Fruit fly (Drosophila melanogaster) whole organism, pupa: Measurements from ENCODE around the gene Pxd.
A peak's percentile ranks its signal among the peaks of the same experiment; 100 is the strongest.

Experiments used
- CG10348 ChIP-seq: fragments of 200-800 bp; sonication (Bioruptor generic); IDR thresholded peaks from 2 replicates; pipeline ENCODE4 v1.3.6; 2022; ENCODE audit warnings: missing biosample characterization, missing genetic modification characterization
- CG12605 ChIP-seq: fragments of 200-800 bp; sonication (Bioruptor generic); IDR thresholded peaks from 2 replicates; pipeline ENCODE4 v1.3.6; 2022; ENCODE audit warnings: missing biosample characterization, missing genetic modification characterization
- CG13204 ChIP-seq: fragments of 200-800 bp; sonication (Bioruptor generic); optimal IDR thresholded peaks from 2 replicates; lab custom pipeline; 2018; ENCODE audit warnings: missing biosample characterization, mild to moderate bottlenecking, missing genetic modification characterization, moderate library complexity
- CG14655 ChIP-seq: fragments of 200-800 bp; sonication (Bioruptor generic); optimal IDR thresholded peaks from 3 replicates; lab custom pipeline; 2017; ENCODE audit warnings: mild to moderate bottlenecking, missing biosample characterization, missing genetic modification reagents, missing genetic modification characterization
- CG15710 ChIP-seq: fragments of 200-800 bp; sonication (Bioruptor generic); optimal IDR thresholded peaks from 2 replicates; lab custom pipeline; 2018; ENCODE audit warnings: missing biosample characterization, mild to moderate bottlenecking, missing genetic modification characterization, moderate library complexity
- CG17806 ChIP-seq: fragments of 200-800 bp; sonication (Bioruptor generic); optimal IDR thresholded peaks from 2 replicates; lab custom pipeline; 2018; ENCODE audit warnings: missing biosample characterization, mild to moderate bottlenecking, missing genetic modification characterization, moderate library complexity
- CG32121 ChIP-seq: fragments of 200-800 bp; sonication (Bioruptor generic); IDR thresholded peaks from 2 replicates; pipeline ENCODE4 v1.3.6; 2022; ENCODE audit warnings: missing biosample characterization, missing genetic modification characterization
- CG34367 ChIP-seq: fragments of 200-800 bp; sonication (Bioruptor generic); optimal IDR thresholded peaks from 2 replicates; lab custom pipeline; 2018; ENCODE audit warnings: missing biosample characterization, mild to moderate bottlenecking, missing genetic modification characterization
- CG4496 ChIP-seq: fragments of 200-800 bp; sonication (Bioruptor generic); IDR thresholded peaks from 3 replicates; pipeline ENCODE4 v1.3.6; 2022; ENCODE audit warnings: missing biosample characterization, missing genetic modification characterization
- CG8159 ChIP-seq: fragments of 200-800 bp; sonication (Bioruptor generic); optimal IDR thresholded peaks from 3 replicates; lab custom pipeline; 2018; ENCODE audit warnings: missing biosample characterization, mild to moderate bottlenecking, missing genetic modification characterization, moderate library complexity
- CG8301 ChIP-seq: fragments of 200-800 bp; sonication (Bioruptor generic); optimal IDR thresholded peaks from 2 replicates; lab custom pipeline; 2018; ENCODE audit warnings: missing biosample characterization, mild to moderate bottlenecking, missing genetic modification characterization
- CG9948 ChIP-seq: fragments of 200-800 bp; sonication (Bioruptor generic); optimal IDR thresholded peaks from 2 replicates; lab custom pipeline; 2018; ENCODE audit warnings: missing biosample characterization, mild to moderate bottlenecking, missing genetic modification characterization, moderate library complexity
- D1 ChIP-seq: fragments of 200-800 bp; sonication (Bioruptor generic); optimal IDR thresholded peaks from 2 replicates; lab custom pipeline; 2018; ENCODE audit warnings: missing biosample characterization, mild to moderate bottlenecking, missing genetic modification characterization, moderate library complexity
- EcR ChIP-seq: fragments of 200-800 bp; sonication (Bioruptor generic); optimal IDR thresholded peaks from 3 replicates; lab custom pipeline; 2019; ENCODE audit warnings: missing biosample characterization, missing genetic modification characterization, mild to moderate bottlenecking, moderate library complexity, missing genetic modification reagents
- Ets98B ChIP-seq: fragments of 200-800 bp; sonication (Bioruptor generic); IDR thresholded peaks from 2 replicates; pipeline ENCODE4 v1.3.6; 2022; ENCODE audit warnings: missing biosample characterization, missing genetic modification characterization
- Pif1A ChIP-seq: fragments of 200-800 bp; sonication (Bioruptor generic); optimal IDR thresholded peaks from 3 replicates; lab custom pipeline; 2016; ENCODE audit warnings: missing biosample characterization, missing genetic modification characterization
- Pif1B ChIP-seq: fragments of 200-800 bp; sonication (Bioruptor generic); optimal IDR thresholded peaks from 3 replicates; lab custom pipeline; 2016; ENCODE audit warnings: missing biosample characterization, missing genetic modification characterization
- Snoo ChIP-seq: fragments of 200-800 bp; sonication (Bioruptor generic); optimal IDR thresholded peaks from 3 replicates; lab custom pipeline; 2017; ENCODE audit warnings: missing biosample characterization, mild to moderate bottlenecking, missing genetic modification characterization, inconsistent platforms
- fd96Ca ChIP-seq: fragments of 200-800 bp; sonication (Bioruptor generic); IDR thresholded peaks from 3 replicates; pipeline ENCODE4 v1.3.6; 2022; ENCODE audit warnings: missing biosample characterization, missing genetic modification characterization
- gl ChIP-seq: fragments of 200-800 bp; sonication (Bioruptor generic); optimal IDR thresholded peaks from 2 replicates; lab custom pipeline; 2018; ENCODE audit warnings: missing biosample characterization, mild to moderate bottlenecking, missing genetic modification characterization
- rn ChIP-seq: fragments of 200-800 bp; sonication (Bioruptor generic); IDR thresholded peaks from 2 replicates; pipeline ENCODE4 v1.3.6; 2022; ENCODE audit warnings: missing biosample characterization, missing genetic modification characterization

Pxd gene

DNA sequence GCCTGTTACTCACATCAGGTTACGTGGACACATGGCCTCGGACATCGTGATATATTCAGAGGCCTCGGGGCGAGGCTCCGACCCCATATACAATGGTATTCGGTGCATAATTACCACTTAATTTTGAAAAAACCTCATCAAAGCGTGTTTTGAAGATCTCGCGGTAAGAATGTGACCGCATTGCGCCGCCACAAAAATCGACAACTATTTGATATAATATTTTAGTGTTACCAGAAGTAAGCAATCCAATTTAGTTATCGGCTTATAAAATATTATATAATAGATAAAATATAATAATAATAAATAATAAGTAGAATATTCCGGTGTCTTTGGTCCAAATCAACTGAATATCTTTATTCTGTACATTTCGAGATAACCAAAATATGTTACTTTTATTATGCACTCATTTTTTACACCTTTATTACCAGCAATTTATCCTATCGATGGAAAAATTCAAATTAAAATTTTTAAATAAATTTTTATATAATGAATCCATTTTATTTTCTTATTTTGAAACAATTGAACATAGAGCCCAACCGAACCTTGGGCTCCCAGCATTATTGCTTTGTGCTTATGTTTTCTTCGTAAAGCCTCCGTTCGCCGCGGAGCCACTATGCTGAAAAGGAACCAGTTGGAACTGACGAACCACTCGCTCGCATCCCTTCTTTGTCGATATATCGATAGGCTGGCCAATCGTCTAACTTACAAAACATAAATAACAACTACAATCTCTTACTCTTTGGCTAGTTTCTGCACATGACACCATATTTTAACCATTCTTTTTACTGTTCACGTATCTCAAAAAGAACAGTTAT lies 25.8 kb downstream of the Pxd start, which contains the start of the genes CG18213 and Trm7-32:
Gene CG18213 (minus strand): TSS at position 211 of the 815 bp plus-strand sequence.
Gene Trm7-32 (plus strand): TSS at position 690 of the 815 bp plus-strand sequence.
- no peak for TF ChIP-seq fd96Ca (GFP tag; lab: Robert Waterston, UW)
- TF ChIP-seq, all 21 proteins: peak for 0

- TF ChIP-seq CG9948 (tag; lab: Kevin White, UChicago) (no peak), CG17806 (tag; lab: Kevin White, UChicago) (no peak), CG10348 (GFP tag; lab: Robert Waterston, UW) (no peak), CG34367 (tag; lab: Kevin White, UChicago) (no peak), Pif1B (no peak)
Observed at dm6 chr3R:17042838-17043569, 28.6 kb downstream of the Pxd start, which contains the start of the genes bdwf and Patr-1. bdwf (minus strand) TSS chr3R:17043136. Patr-1 (plus strand) TSS chr3R:17043564.

DNA sequence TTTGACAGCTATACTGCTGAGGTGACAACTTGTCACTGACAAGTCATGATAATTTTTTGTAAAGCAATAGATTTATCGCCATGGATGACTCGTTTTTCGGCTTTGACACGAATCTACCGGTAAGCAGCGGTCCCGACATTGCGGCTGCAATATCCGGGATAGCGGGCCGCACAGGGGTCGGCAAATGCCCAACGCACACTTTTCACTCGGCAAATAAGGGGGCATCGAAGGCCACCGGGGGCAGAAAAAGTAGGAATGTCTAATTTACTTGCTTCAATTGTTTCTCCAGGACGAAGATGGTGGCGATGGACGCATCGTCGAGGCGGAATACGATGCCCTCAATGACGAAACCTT lies 29.2 kb downstream of the Pxd start:
- TF ChIP-seq Pif1B (no peak), CG32121 (GFP tag; lab: Robert Waterston, UW) (no peak), CG8301 (tag; lab: Kevin White, UChicago) (no peak), Snoo (tag; lab: Kevin White, UChicago) (no peak), CG12605 (GFP tag; lab: Robert Waterston, UW) (no peak), Ets98B (no peak), Pif1A (GFP tag; lab: Kevin White, UChicago) (no peak), CG34367 (tag; lab: Kevin White, UChicago) (no peak), D1 (no peak), rn (GFP tag; lab: Robert Waterston, UW) (no peak), CG10348 (GFP tag; lab: Robert Waterston, UW) (no peak)
- TF ChIP-seq, all 21 proteins: peak for 0

DNA sequence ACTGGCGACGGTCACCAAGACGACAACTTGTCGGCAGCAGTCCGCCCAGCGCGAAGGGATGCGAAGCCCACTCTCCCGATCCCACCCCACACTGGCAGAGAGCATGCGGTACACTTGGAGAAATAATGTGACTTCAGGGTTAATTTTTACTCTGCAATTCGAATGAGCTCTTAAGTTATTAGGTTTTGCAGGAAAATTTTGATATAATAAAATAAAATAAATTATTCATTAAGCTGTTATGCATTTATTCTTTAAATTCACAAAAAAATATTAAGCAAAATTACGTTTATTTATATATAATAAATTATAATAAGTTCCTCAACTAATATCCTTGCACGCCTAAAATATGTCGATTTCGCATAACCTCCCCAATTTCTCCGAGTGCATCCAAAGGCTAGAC lies 34.5 kb downstream of the Pxd start:
- TF ChIP-seq gl (tag; lab: Kevin White, UChicago) = no peak
- TF ChIP-seq CG8159 = peak; percentile 9
- peak; percentile 23 for TF ChIP-seq CG34367 (tag; lab: Kevin White, UChicago)
- TF ChIP-seq Snoo (tag; lab: Kevin White, UChicago) = no peak
- TF ChIP-seq CG32121 (GFP tag; lab: Robert Waterston, UW) = no peak
- peak; percentile 33 for TF ChIP-seq CG17806 (tag; lab: Kevin White, UChicago)
- TF ChIP-seq CG12605 (GFP tag; lab: Robert Waterston, UW) = no peak
- peak; percentile 48 for TF ChIP-seq CG15710 (tag; lab: Kevin White, UChicago)
- TF ChIP-seq CG9948 (tag; lab: Kevin White, UChicago) = peak; percentile 46
- no peak for TF ChIP-seq rn (GFP tag; lab: Robert Waterston, UW)

DNA sequence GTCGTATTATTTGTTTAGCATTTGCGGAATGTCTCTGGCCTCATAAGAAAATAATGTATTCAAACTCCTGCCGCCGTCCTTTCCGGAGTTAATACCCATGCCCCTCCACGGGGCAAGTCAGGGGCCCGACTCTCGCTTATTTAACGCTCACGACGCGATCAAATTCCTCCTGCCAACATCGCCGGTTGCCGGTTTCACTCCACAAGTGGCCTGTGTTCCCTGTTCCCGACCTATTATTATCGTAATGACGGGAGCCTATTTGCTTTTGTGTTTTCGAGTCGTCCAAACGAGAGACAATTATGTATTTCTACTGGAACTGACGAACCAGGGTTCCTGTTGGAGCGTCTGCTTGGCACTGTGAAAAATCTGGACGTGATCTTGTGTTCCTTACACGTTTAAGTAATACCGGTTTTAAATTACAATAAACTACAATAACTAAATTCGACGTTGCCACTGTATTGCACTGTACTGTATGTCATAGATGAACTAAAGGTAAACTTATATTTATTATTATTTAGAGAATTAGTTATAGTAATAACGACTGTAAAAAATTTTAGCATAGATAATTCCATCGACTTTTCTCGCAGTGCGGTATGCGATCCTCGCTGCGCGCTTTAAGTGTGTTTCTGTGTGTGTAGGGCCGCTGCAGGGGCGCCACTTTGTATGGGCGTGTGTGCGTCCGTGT lies 38.2 kb downstream of the Pxd start:
- TF ChIP-seq Pif1B (peak; percentile 80), CG8159 (peak; percentile 91), gl (tag; lab: Kevin White, UChicago) (peak; percentile 58), Snoo (tag; lab: Kevin White, UChicago) (peak; percentile 71), CG9948 (tag; lab: Kevin White, UChicago) (peak; percentile 86), Pif1A (GFP tag; lab: Kevin White, UChicago) (peak; percentile 81), CG13204 (GFP tag; lab: Kevin White, UChicago) (peak; percentile 90), rn (GFP tag; lab: Robert Waterston, UW) (no peak), CG14655 (peak; percentile 85), CG17806 (tag; lab: Kevin White, UChicago) (peak; percentile 86), CG4496 (GFP tag; lab: Robert Waterston, UW) (peak; percentile 69), CG15710 (tag; lab: Kevin White, UChicago) (peak; percentile 88), CG32121 (GFP tag; lab: Robert Waterston, UW) (no peak), CG10348 (GFP tag; lab: Robert Waterston, UW) (no peak), CG8301 (tag; lab: Kevin White, UChicago) (peak; percentile 69), D1 (peak; percentile 17), fd96Ca (GFP tag; lab: Robert Waterston, UW) (no peak), EcR (GFP tag; lab: Kevin White, UChicago) (peak; percentile 23), CG34367 (tag; lab: Kevin White, UChicago) (peak; percentile 75), Ets98B (no peak), CG12605 (GFP tag; lab: Robert Waterston, UW) (peak; percentile 39; the same call in 1 of the 2 replicates)
